Worm (Caenorhabditis elegans) whole organism, early embryonic: ENCODE data around the gene snr-5.

ENCODE experiments used
- B0310.2 ChIP-seq: sonication (generic microtip); optimal IDR thresholded peaks from 2 replicates; lab custom pipeline; 2016; ENCODE audit warnings: mild to moderate bottlenecking, missing genetic modification characterization, missing compliant biosample characterization
- F13C5.2 ChIP-seq: sonication (generic microtip); optimal IDR thresholded peaks from 2 replicates; lab custom pipeline; 2017; ENCODE audit warnings: mild to moderate bottlenecking, missing genetic modification characterization, inconsistent platforms, missing compliant biosample characterization
- aly-1 ChIP-seq: sonication (generic microtip); optimal IDR thresholded peaks from 2 replicates; lab custom pipeline; 2016; ENCODE audit warnings: missing genetic modification characterization, missing compliant biosample characterization
- ama-1 ChIP-seq: fragments of 150-350 bp; optimal IDR thresholded peaks from 2 replicates; lab custom pipeline; 2014
- ceh-13 ChIP-seq: fragments of 200-800 bp; sonication (Bioruptor generic); optimal IDR thresholded peaks from 2 replicates; lab custom pipeline; 2018; ENCODE audit warnings: mild to moderate bottlenecking, missing genetic modification characterization, missing compliant biosample characterization
- ceh-36 ChIP-seq: sonication (generic microtip); optimal IDR thresholded peaks from 2 replicates; lab custom pipeline; 2016; ENCODE audit warnings: missing genetic modification characterization, inconsistent platforms, missing compliant biosample characterization
- ets-7 ChIP-seq: sonication (generic microtip); optimal IDR thresholded peaks from 2 replicates; lab custom pipeline; 2016; ENCODE audit warnings: missing genotype, missing genetic modification characterization, missing compliant biosample characterization
- flt-1 ChIP-seq: fragments of 200-800 bp; sonication (Bioruptor generic); IDR thresholded peaks from 2 replicates; pipeline ENCODE4 v1.3.6; 2022; ENCODE audit warnings: missing genetic modification characterization, missing compliant biosample characterization
- hmbx-1 ChIP-seq: sonication (generic microtip); optimal IDR thresholded peaks from 2 replicates; lab custom pipeline; 2016; ENCODE audit warnings: mild to moderate bottlenecking, missing genetic modification characterization, missing compliant biosample characterization
- hmg-4 ChIP-seq: fragments of 200-800 bp; sonication (Bioruptor generic); optimal IDR thresholded peaks from 2 replicates; lab custom pipeline; 2018; ENCODE audit warnings: mild to moderate bottlenecking, missing genetic modification characterization, missing compliant biosample characterization
- hnd-1 ChIP-seq: sonication (generic microtip); optimal IDR thresholded peaks from 2 replicates; lab custom pipeline; 2016; ENCODE audit warnings: missing genetic modification characterization, missing compliant biosample characterization
- pes-1 ChIP-seq: fragments of 200-800 bp; sonication (Bioruptor generic); IDR thresholded peaks from 2 replicates; pipeline ENCODE4 v1.3.6; 2022; ENCODE audit warnings: missing genetic modification reagents, missing genetic modification characterization, missing compliant biosample characterization
- scrt-1 ChIP-seq: fragments of 200-800 bp; sonication (Bioruptor generic); IDR thresholded peaks from 2 replicates; pipeline ENCODE4 v1.3.6; 2022; ENCODE audit warnings: missing genetic modification characterization, missing compliant biosample characterization
- sea-1 ChIP-seq: fragments of 200-800 bp; sonication (Bioruptor generic); conservative IDR thresholded peaks from 2 replicates; pipeline ENCODE4 v1.3.6; 2022; ENCODE audit warnings: missing genetic modification characterization, missing compliant biosample characterization
- tbx-11 ChIP-seq: fragments of 200-800 bp; sonication (Bioruptor generic); IDR thresholded peaks from 2 replicates; pipeline ENCODE4 v1.3.6; 2022; ENCODE audit warnings: missing genetic modification characterization, missing compliant biosample characterization
- tbx-37 ChIP-seq: fragments of 200-800 bp; sonication (Bioruptor generic); conservative IDR thresholded peaks from 2 replicates; pipeline ENCODE4 v1.3.6; 2022; ENCODE audit warnings: missing genetic modification reagents, missing genetic modification characterization, missing compliant biosample characterization
- tra-4 ChIP-seq: sonication (generic microtip); optimal IDR thresholded peaks from 2 replicates; lab custom pipeline; 2017; ENCODE audit warnings: missing genetic modification characterization, missing compliant biosample characterization

snr-5 gene

DNA sequence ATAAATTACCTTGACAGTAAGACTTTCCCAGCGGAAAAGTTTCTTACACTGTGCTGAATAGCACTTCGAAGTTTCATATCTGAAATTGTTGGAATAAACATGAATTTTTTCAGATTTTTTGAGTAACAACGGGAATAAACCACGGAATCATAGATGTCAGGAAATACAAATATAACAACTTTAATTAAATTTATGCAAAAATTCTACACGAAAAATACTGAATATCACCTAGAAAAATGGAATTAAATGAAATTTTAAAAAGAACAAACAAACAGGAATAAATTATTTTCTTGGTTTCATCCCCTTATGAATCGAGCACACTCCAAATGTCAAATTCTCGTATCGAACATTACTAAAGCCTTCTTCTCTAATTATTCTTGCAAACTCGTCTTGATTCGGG, 4.7 kb upstream of the snr-5 start, which contains the start of gene tag-307:
Gene tag-307, minus strand, starts transcription at position 101 of the 400 bp plus-strand sequence.
- no peak for TF ChIP-seq hmg-4 (GFP tag; lab: Kevin White, UChicago)
- TF ChIP-seq tbx-37 (GFP tag; lab: Robert Waterston, UW): no peak
- TF ChIP-seq hnd-1 (tag; lab: Kevin White, UChicago): no peak
- no peak for TF ChIP-seq hmbx-1 (tag; lab: Kevin White, UChicago)
- TF ChIP-seq F13C5.2 (tag; lab: Kevin White, UChicago): no peak
- no peak for TF ChIP-seq flt-1 (GFP tag; lab: Robert Waterston, UW)
- TF ChIP-seq B0310.2 (tag; lab: Kevin White, UChicago): no peak
- TF ChIP-seq sea-1 (GFP tag; lab: Robert Waterston, UW): no peak

DNA sequence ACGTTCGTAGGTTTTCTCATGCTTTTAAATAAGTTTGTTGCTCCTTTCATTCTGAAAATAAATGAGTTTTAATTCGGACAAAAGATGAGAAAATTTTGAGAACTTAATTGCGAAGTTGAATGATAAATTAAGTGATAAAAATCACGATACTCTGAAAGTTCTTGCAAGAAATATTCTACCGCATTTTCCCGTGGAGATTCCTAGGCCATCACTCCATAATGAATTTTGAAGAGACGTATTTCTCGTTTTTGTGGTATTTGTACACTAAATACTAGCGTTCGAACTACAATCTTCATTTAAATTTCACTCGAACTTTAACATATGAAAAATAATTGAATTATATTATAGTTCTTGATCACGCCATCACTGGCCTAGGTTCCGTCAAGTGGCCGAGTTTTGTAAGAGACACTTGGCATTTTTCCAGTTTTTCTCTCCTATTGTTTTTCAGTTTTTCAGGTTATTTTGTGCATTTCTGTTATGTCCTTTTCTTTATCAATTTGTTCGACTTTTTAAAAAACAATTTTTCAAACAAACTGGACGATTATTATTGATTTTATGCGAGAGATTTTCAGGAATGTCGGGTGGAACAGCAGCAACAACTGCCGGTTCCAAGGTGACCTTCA, 3.4 kb upstream of the snr-5 start, which contains the start of the genes coq-5 and ufm-1:
Gene coq-5, minus strand, starts transcription at position 51 of the 623 bp plus-strand sequence.
Gene ufm-1, plus strand, starts transcription at position 573 of the 623 bp plus-strand sequence.
- no peak for TF ChIP-seq ceh-13 (GFP tag; lab: Kevin White, UChicago)
- TF ChIP-seq ets-7 (tag; lab: Kevin White, UChicago): no peak
- 0 out of 2 replicates have a peak, but pooled peaks have one; percentile 14 for TF ChIP-seq tbx-37 (GFP tag; lab: Robert Waterston, UW)
- no peak for TF ChIP-seq ceh-36 (tag; lab: Kevin White, UChicago)
- no peak for TF ChIP-seq tbx-11

DNA sequence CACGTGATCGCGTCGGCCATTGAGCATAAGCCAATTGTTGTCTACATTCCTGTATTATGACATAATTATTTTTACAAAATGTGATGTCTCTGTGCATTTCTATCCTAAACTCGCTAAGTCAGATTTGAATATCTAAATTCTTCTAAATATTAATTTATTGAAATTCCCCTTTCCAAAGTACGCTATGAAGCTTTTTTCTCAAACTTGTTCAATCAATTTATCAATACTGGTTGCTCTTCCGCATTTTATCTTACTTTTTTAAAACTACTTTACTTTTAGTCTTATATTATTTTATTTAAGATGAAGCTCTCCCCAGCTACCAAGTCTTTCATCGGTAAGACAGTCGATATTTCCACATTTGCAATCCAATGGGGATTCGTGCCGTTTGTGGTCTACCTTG, 2.6 kb upstream of the snr-5 start, which contains the start of gene tomm-7:
Gene tomm-7, plus strand, starts transcription at position 301 of the 400 bp plus-strand sequence.
- TF ChIP-seq aly-1 (tag; lab: Kevin White, UChicago): no peak

DNA sequence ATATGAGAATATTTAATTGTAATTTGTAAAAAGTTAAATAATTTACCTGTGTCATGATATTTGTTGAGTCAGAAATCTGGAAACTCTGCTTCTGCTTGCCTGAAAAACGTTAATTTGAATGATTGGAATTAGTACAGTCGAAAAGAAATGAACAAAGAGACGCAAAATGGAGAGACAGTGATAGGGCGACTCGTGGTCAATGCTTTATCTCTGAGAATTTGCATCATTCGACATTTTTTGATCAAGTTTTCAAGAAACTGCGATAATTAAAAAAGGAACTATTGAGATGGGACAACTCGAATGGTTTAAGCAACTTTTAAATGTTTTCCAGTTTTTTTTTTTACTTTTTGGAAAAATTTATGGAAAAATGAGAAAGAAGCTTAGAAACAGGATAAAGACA, 985 bp upstream of the snr-5 start, which contains the start of gene cuc-1:
Gene cuc-1, minus strand, starts transcription at position 101 of the 400 bp plus-strand sequence.
- TF ChIP-seq hmbx-1 (tag; lab: Kevin White, UChicago) (no peak), tbx-37 (GFP tag; lab: Robert Waterston, UW) (no peak), tra-4 (no peak), scrt-1 (GFP tag; lab: Robert Waterston, UW) (no peak), sea-1 (GFP tag; lab: Robert Waterston, UW) (no peak), tbx-11 (no peak), flt-1 (GFP tag; lab: Robert Waterston, UW) (no peak), aly-1 (tag; lab: Kevin White, UChicago) (no peak)

DNA sequence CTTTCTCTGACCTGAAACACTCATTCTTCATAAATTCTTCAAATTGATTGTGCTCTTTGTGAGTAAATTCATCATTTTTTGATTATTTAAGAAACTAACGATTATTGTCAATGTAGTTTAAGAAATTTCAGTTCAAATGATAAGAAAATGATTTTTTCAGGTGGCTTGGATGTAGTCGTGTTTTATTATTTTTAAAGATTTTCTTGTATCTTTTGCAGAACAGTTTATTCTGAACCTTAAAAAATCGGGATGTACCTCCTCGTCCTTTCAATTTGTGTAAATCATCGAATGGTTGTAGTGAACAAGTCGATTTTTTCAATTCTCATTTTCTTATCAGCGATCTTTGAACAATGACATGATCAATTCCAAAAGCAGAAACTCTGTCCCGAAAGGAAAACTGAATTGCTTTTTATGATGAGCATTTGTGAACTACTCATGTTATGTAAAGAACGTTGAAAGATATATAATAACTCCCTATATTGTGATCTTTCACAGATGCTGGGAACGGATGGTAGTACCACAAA, 3.4 kb downstream of the snr-5 start, which contains the start of gene slc-17.3:
Gene slc-17.3, minus strand, starts transcription at position 51 of the 524 bp plus-strand sequence.
- TF ChIP-seq flt-1 (GFP tag; lab: Robert Waterston, UW) (no peak), ama-1 (lab: Kevin White, UChicago) (no peak), pes-1 (GFP tag; lab: Robert Waterston, UW) (no peak), aly-1 (tag; lab: Kevin White, UChicago) (no peak), sea-1 (GFP tag; lab: Robert Waterston, UW) (no peak), ceh-36 (tag; lab: Kevin White, UChicago) (no peak), hmbx-1 (tag; lab: Kevin White, UChicago) (no peak), tra-4 (no peak), ceh-13 (GFP tag; lab: Kevin White, UChicago) (no peak), tbx-37 (GFP tag; lab: Robert Waterston, UW) (no peak)

DNA sequence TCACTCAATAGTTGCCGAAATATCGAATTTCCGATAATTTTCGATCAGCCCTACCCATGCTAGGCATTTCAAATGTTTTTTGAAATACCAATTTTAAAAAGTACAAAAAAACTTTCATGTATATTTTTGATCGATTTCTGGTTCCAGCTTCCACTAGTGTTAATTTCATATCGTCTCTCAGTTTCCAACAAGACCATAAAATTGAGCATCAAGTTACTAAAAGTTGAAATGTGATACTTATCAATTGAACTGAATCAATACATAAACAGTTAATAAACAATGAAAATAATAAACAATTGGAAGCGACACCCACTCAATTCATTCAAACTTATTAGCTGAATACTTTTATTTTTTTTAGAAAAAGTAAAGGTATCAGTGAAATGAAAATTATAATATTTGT, 4.3 kb downstream of the snr-5 start, which contains the start of gene cup-4:
Gene cup-4, plus strand, starts transcription at position 301 of the 400 bp plus-strand sequence.
- TF ChIP-seq hmbx-1 (tag; lab: Kevin White, UChicago) (no peak), B0310.2 (tag; lab: Kevin White, UChicago) (no peak), ets-7 (tag; lab: Kevin White, UChicago) (no peak), ama-1 (lab: Kevin White, UChicago) (no peak), pes-1 (GFP tag; lab: Robert Waterston, UW) (no peak)

DNA sequence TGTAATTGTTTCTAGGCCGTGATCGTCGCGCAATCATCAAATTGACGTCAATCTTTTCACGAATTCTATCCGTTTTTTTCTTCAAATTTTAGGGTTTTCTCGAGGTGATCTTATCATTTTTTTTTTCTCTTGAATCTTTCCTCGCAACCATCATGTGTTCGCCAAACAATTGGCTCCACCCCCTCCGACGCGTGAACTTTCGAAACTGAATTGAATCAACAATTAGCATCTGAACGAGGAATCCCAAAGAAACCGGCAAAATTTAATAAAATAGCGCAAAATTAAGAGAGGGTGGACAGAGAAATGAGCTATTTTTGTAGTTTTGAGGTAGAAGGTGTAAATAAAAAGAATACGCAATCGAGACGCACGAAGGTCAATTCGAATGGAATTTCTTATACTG, 10.9 kb downstream of the snr-5 start:
- TF ChIP-seq hmg-4 (GFP tag; lab: Kevin White, UChicago): no peak
- no peak for TF ChIP-seq hmbx-1 (tag; lab: Kevin White, UChicago)
- no peak for TF ChIP-seq sea-1 (GFP tag; lab: Robert Waterston, UW)
- no peak for TF ChIP-seq ceh-13 (GFP tag; lab: Kevin White, UChicago)

DNA sequence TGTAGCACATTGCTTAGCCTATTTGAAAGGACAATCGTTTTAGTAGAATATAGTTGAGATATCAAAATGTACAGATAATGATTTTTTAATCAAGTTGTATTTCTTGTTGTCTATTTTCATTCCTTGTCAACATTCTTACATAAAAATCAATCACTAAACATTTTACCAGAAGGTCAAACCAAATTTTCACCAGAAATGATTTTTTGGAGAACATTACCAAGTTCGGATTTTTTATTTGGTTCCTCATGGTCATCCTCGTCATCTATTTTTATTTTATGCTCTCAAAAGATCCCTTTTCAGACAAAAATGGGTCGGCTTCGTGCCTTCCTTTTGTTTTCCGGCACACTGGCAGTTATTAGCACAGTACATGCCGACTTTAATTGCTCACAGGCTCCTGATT, 11.6 kb downstream of the snr-5 start, which contains the start of gene tyr-1:
Gene tyr-1, plus strand, starts transcription at position 301 of the 400 bp plus-strand sequence.
- no peak for TF ChIP-seq aly-1 (tag; lab: Kevin White, UChicago)
- no peak for TF ChIP-seq tbx-37 (GFP tag; lab: Robert Waterston, UW)
- TF ChIP-seq B0310.2 (tag; lab: Kevin White, UChicago): no peak
- TF ChIP-seq tra-4: no peak
- no peak for TF ChIP-seq sea-1 (GFP tag; lab: Robert Waterston, UW)
- no peak for TF ChIP-seq ceh-36 (tag; lab: Kevin White, UChicago)
- TF ChIP-seq tbx-11: no peak
- no peak for TF ChIP-seq flt-1 (GFP tag; lab: Robert Waterston, UW)
- TF ChIP-seq hmbx-1 (tag; lab: Kevin White, UChicago): no peak
- no peak for TF ChIP-seq ets-7 (tag; lab: Kevin White, UChicago)
- no peak for TF ChIP-seq F13C5.2 (tag; lab: Kevin White, UChicago)
- TF ChIP-seq hnd-1 (tag; lab: Kevin White, UChicago): no peak
- no peak for TF ChIP-seq scrt-1 (GFP tag; lab: Robert Waterston, UW)
- TF ChIP-seq ama-1 (lab: Kevin White, UChicago): no peak
- TF ChIP-seq pes-1 (GFP tag; lab: Robert Waterston, UW): no peak
- no peak for TF ChIP-seq hmg-4 (GFP tag; lab: Kevin White, UChicago)
- TF ChIP-seq ceh-13 (GFP tag; lab: Kevin White, UChicago): no peak
